Worm (Caenorhabditis elegans): Measurements from ENCODE around the gene josd-1.
A peak's percentile ranks its signal among the peaks of the same experiment; 100 is the strongest.

The josd-1 gene

ce11 chrIII:2832483-2832882 lies 4.0 kb upstream of the josd-1 start, which contains the start of gene Y71H2AM.29:
Y71H2AM.29 (plus strand) TSS chrIII:2832783.
- TF ChIP-seq egl-27 (tag; optimal IDR thresholded peaks at IDR 0.05) (no peak), T26A8.4 (GFP tag; IDR thresholded peaks at IDR 0.05) (no peak), unc-62 (GFP tag; optimal IDR thresholded peaks at IDR 0.05 in 1 of 2) (no peak), unc-62 (tag; optimal IDR thresholded peaks at IDR 0.05) (no peak), aly-2 (tag; optimal IDR thresholded peaks at IDR 0.05) (no peak), nhr-237 (tag; optimal IDR thresholded peaks at IDR 0.05) (no peak), lin-29 (GFP tag; IDR thresholded peaks at IDR 0.05) (no peak), skn-1 (tag; optimal IDR thresholded peaks at IDR 0.05) (no peak), zfp-3 (GFP tag; conservative IDR thresholded peaks at IDR 0.05) (no peak), Y75B8A.6 (GFP tag; IDR thresholded peaks at IDR 0.05) (no peak), snpc-1.2 (GFP tag; IDR thresholded peaks at IDR 0.05) (no peak), ztf-11 (tag; optimal IDR thresholded peaks at IDR 0.05) (no peak)

ce11 chrIII:2834363-2834762 lies 2.1 kb upstream of the josd-1 start, which contains the start of gene txdc-17:
txdc-17 (plus strand) TSS chrIII:2834663.
- TF ChIP-seq daf-16 (GFP tag; optimal IDR thresholded peaks at IDR 0.05) (no peak), daf-16 (tag; optimal IDR thresholded peaks at IDR 0.05) (no peak), mdt-29 (GFP tag; IDR thresholded peaks at IDR 0.05) (no peak), zfp-3 (GFP tag; conservative IDR thresholded peaks at IDR 0.05) (no peak), unc-39 (tag; optimal IDR thresholded peaks at IDR 0.05) (no peak), vab-7 (GFP tag; IDR thresholded peaks at IDR 0.05) (no peak), hlh-30 (tag; optimal IDR thresholded peaks at IDR 0.05; ENCODE audit: insufficient read depth) (no peak), ZK337.2 (GFP tag; IDR thresholded peaks at IDR 0.05) (no peak), set-16 (GFP tag; IDR thresholded peaks at IDR 0.05) (no peak), gei-8 (GFP tag; optimal IDR thresholded peaks at IDR 0.05) (no peak), ces-1 (GFP tag; optimal IDR thresholded peaks at IDR 0.05) (no peak), Y48G9A.11 (GFP tag; IDR thresholded peaks at IDR 0.05) (no peak), Y75B8A.6 (GFP tag; IDR thresholded peaks at IDR 0.05) (no peak), D1046.2 (GFP tag; IDR thresholded peaks at IDR 0.05) (no peak), nhr-6 (tag; optimal IDR thresholded peaks at IDR 0.05) (no peak), nhr-25 (tag; optimal IDR thresholded peaks at IDR 0.05; ENCODE audit: borderline replicate concordance, insufficient read depth) (no peak), madf-5 (GFP tag; IDR thresholded peaks at IDR 0.05) (no peak), nhr-76 (tag; optimal IDR thresholded peaks at IDR 0.05) (no peak)

- TF ChIP-seq F49E8.2 (tag; optimal IDR thresholded peaks at IDR 0.05; ENCODE audit: borderline replicate concordance), result no peak
- no peak for TF ChIP-seq duxl-1 (tag; optimal IDR thresholded peaks at IDR 0.05; ENCODE audit: poor library complexity)
- TF ChIP-seq daf-16 (GFP tag; optimal IDR thresholded peaks at IDR 0.05), result no peak
- no peak for TF ChIP-seq daf-16 (tag; optimal IDR thresholded peaks at IDR 0.05)
- TF ChIP-seq ceh-28 (tag; optimal IDR thresholded peaks at IDR 0.05), result peak; percentile 82
- TF ChIP-seq zag-1 (tag; optimal IDR thresholded peaks at IDR 0.05), result no peak
- TF ChIP-seq madf-5 (GFP tag; IDR thresholded peaks at IDR 0.05), result no peak
These were observed 1.4 kb upstream of the josd-1 start for ce11 chrIII:2834998-2835397.

ce11 chrIII:2836742-2837416 lies 440 bp downstream of the josd-1 start:
- TF ChIP-seq ceh-28 (tag; optimal IDR thresholded peaks at IDR 0.05) (peak; percentile 81), F44E2.7 (GFP tag; IDR thresholded peaks at IDR 0.05) (peak; percentile 39; the same call in 1 of the 2 replicates)
